Fruit fly (Drosophila melanogaster) whole organism, embryonic: Measurements from ENCODE around the gene Nph.

ENCODE experiments used
- Ada2b ChIP-seq: fragments of 200-800 bp; sonication (Bioruptor generic); IDR thresholded peaks from 2 replicates; pipeline ENCODE4 v1.3.6; 2022; ENCODE audit warnings: missing biosample characterization, missing genetic modification characterization
- Atf-2 ChIP-seq: fragments of 200-800 bp; sonication (Bioruptor generic); optimal IDR thresholded peaks from 2 replicates; lab custom pipeline; 2016; ENCODE audit warnings: missing biosample characterization, missing genetic modification characterization
- B-H2 ChIP-seq: fragments of 200-800 bp; sonication (Bioruptor generic); optimal IDR thresholded peaks from 2 replicates; lab custom pipeline; 2018; ENCODE audit warnings: missing biosample characterization, mild to moderate bottlenecking, missing genetic modification characterization
- Bgb ChIP-seq: fragments of 200-800 bp; sonication (Bioruptor generic); IDR thresholded peaks from 2 replicates; pipeline ENCODE4 v1.3.6; 2022; ENCODE audit warnings: missing biosample characterization, missing genetic modification characterization; ENCODE audit not compliant: partially characterized antibody
- CG10462 ChIP-seq: fragments of 200-800 bp; sonication (Bioruptor generic); optimal IDR thresholded peaks from 2 replicates; lab custom pipeline; 2016; ENCODE audit warnings: missing biosample characterization, missing genetic modification characterization
- CG12219 ChIP-seq: fragments of 200-800 bp; sonication (Bioruptor generic); optimal IDR thresholded peaks from 3 replicates; lab custom pipeline; 2018; ENCODE audit warnings: missing biosample characterization, mild to moderate bottlenecking, missing genetic modification characterization
- CG1529 ChIP-seq: fragments of 200-800 bp; sonication (Bioruptor generic); optimal IDR thresholded peaks from 3 replicates; lab custom pipeline; 2018; ENCODE audit warnings: missing biosample characterization, missing genetic modification characterization
- CG1602 ChIP-seq: fragments of 200-800 bp; sonication (Bioruptor generic); optimal IDR thresholded peaks from 3 replicates; lab custom pipeline; 2016; ENCODE audit warnings: missing biosample characterization, missing genetic modification characterization
- CG16779 ChIP-seq: fragments of 200-800 bp; sonication (Bioruptor generic); IDR thresholded peaks from 2 replicates; pipeline ENCODE4 v1.3.6; 2022; ENCODE audit warnings: missing biosample characterization, missing genetic modification characterization
- CG16863 ChIP-seq: fragments of 200-800 bp; sonication (Bioruptor generic); optimal IDR thresholded peaks from 3 replicates; lab custom pipeline; 2016; ENCODE audit warnings: missing biosample characterization, missing genetic modification characterization
- CG17361 ChIP-seq: fragments of 200-800 bp; sonication (Bioruptor generic); IDR thresholded peaks from 3 replicates; pipeline ENCODE4 v1.3.6; 2022; ENCODE audit warnings: missing biosample characterization, missing genetic modification characterization
- CG2120 ChIP-seq: fragments of 200-800 bp; sonication (Bioruptor generic); optimal IDR thresholded peaks from 3 replicates; lab custom pipeline; 2016; ENCODE audit warnings: missing biosample characterization, missing genetic modification characterization
- CG4730 ChIP-seq: fragments of 200-800 bp; sonication (Bioruptor generic); IDR thresholded peaks from 2 replicates; pipeline ENCODE4 v1.3.6; 2022; ENCODE audit warnings: missing biosample characterization, missing genetic modification characterization
- CG6683 ChIP-seq: fragments of 200-800 bp; sonication (Bioruptor generic); optimal IDR thresholded peaks from 2 replicates; lab custom pipeline; 2017; ENCODE audit warnings: missing biosample characterization, mild to moderate bottlenecking, missing genetic modification characterization, missing genetic modification reagents
- CG6791 ChIP-seq: fragments of 200-800 bp; sonication (Bioruptor generic); IDR thresholded peaks from 3 replicates; pipeline ENCODE4 v1.3.6; 2022; ENCODE audit warnings: missing biosample characterization, missing genetic modification characterization; ENCODE audit not compliant: partially characterized antibody
- CG6854 ChIP-seq: fragments of 200-800 bp; sonication (Bioruptor generic); optimal IDR thresholded peaks from 3 replicates; lab custom pipeline; 2017; ENCODE audit warnings: missing biosample characterization, mild to moderate bottlenecking, missing genetic modification characterization
- CG7556 ChIP-seq: fragments of 200-800 bp; sonication (Bioruptor generic); optimal IDR thresholded peaks from 2 replicates; lab custom pipeline; 2017; ENCODE audit warnings: missing biosample characterization, mild to moderate bottlenecking, missing genetic modification characterization
- CG8388 ChIP-seq: fragments of 200-800 bp; sonication (Bioruptor generic); optimal IDR thresholded peaks from 2 replicates; lab custom pipeline; 2019; ENCODE audit warnings: missing biosample characterization, mild to moderate bottlenecking, missing genetic modification characterization, moderate library complexity
- CG8478 ChIP-seq: fragments of >200 bp; optimal IDR thresholded peaks from 2 replicates; lab custom pipeline; 2018
- CG9437 ChIP-seq: fragments of 200-800 bp; sonication (Bioruptor generic); optimal IDR thresholded peaks from 2 replicates; lab custom pipeline; 2018; ENCODE audit warnings: missing biosample characterization, mild to moderate bottlenecking, missing genetic modification characterization
- CG9727 ChIP-seq: fragments of 200-800 bp; sonication (Bioruptor generic); optimal IDR thresholded peaks from 3 replicates; lab custom pipeline; 2017; ENCODE audit warnings: missing biosample characterization, mild to moderate bottlenecking, missing genetic modification characterization
- CG9876 ChIP-seq: fragments of 200-800 bp; sonication (Bioruptor generic); optimal IDR thresholded peaks from 2 replicates; lab custom pipeline; 2016; ENCODE audit warnings: missing biosample characterization, missing genetic modification characterization
- Ets65A ChIP-seq: fragments of 200-800 bp; sonication (Bioruptor generic); peaks from one replicate; lab custom pipeline; 2016; ENCODE audit warnings: missing biosample characterization, missing genetic modification characterization
- Gsc ChIP-seq: fragments of 200-800 bp; sonication (Bioruptor generic); IDR thresholded peaks from 2 replicates; pipeline ENCODE4 v1.3.6; 2022; ENCODE audit warnings: missing biosample characterization, missing genetic modification characterization
- Gug ChIP-seq: fragments of 200-800 bp; sonication (Bioruptor generic); IDR thresholded peaks from 4 replicates; pipeline ENCODE4 v1.3.6; 2022; ENCODE audit warnings: missing biosample characterization, missing genetic modification characterization
- Hr3 ChIP-seq: fragments of 200-800 bp; sonication (Bioruptor generic); optimal IDR thresholded peaks from 3 replicates; lab custom pipeline; 2016; ENCODE audit warnings: missing biosample characterization, missing genetic modification characterization
- MESR4 ChIP-seq: fragments of 200-800 bp; sonication (Bioruptor generic); optimal IDR thresholded peaks from 2 replicates; lab custom pipeline; 2018; ENCODE audit warnings: missing biosample characterization, mild to moderate bottlenecking, missing genetic modification characterization, moderate library complexity
- Mad ChIP-seq: fragments of 200-800 bp; sonication (Bioruptor generic); optimal IDR thresholded peaks from 2 replicates; lab custom pipeline; 2016; ENCODE audit warnings: missing biosample characterization, missing genetic modification characterization
- Mes4 ChIP-seq: fragments of 200-800 bp; sonication (Bioruptor generic); optimal IDR thresholded peaks from 2 replicates; lab custom pipeline; 2016; ENCODE audit warnings: missing biosample characterization, missing genetic modification characterization
- Nf-YB ChIP-seq: fragments of 200-800 bp; sonication (Bioruptor generic); optimal IDR thresholded peaks from 3 replicates; lab custom pipeline; 2019; ENCODE audit warnings: missing biosample characterization, mild to moderate bottlenecking, missing genetic modification characterization, moderate library complexity
- PHDP ChIP-seq: fragments of 200-800 bp; sonication (Bioruptor generic); optimal IDR thresholded peaks from 3 replicates; lab custom pipeline; 2018; ENCODE audit warnings: missing biosample characterization, mild to moderate bottlenecking, missing genetic modification characterization, moderate library complexity
- Ravus ChIP-seq: fragments of 200-800 bp; sonication (Bioruptor generic); IDR thresholded peaks from 2 replicates; pipeline ENCODE4 v1.3.6; 2022; ENCODE audit warnings: missing biosample characterization, missing genetic modification characterization
- Usf ChIP-seq: fragments of 200-800 bp; sonication (Bioruptor generic); optimal IDR thresholded peaks from 2 replicates; lab custom pipeline; 2017; ENCODE audit warnings: missing genotype, missing biosample characterization, missing genetic modification characterization
- amos ChIP-seq: fragments of 200-800 bp; sonication (Bioruptor generic); IDR thresholded peaks from 2 replicates; pipeline ENCODE4 v1.3.6; 2022; ENCODE audit warnings: missing biosample characterization, missing genetic modification characterization; ENCODE audit not compliant: partially characterized antibody
- chm ChIP-seq: fragments of 200-800 bp; sonication (Bioruptor generic); IDR thresholded peaks from 2 replicates; pipeline ENCODE4 v1.3.6; 2022; ENCODE audit warnings: missing biosample characterization, missing genetic modification characterization
- crc ChIP-seq: fragments of 200-800 bp; sonication (Bioruptor generic); optimal IDR thresholded peaks from 2 replicates; lab custom pipeline; 2016; ENCODE audit warnings: missing biosample characterization, missing genetic modification characterization
- dmrt11E ChIP-seq: fragments of 200-800 bp; sonication (Bioruptor generic); optimal IDR thresholded peaks from 3 replicates; lab custom pipeline; 2018; ENCODE audit warnings: missing biosample characterization, mild to moderate bottlenecking, missing genetic modification characterization, moderate library complexity
- eve ChIP-seq, 2 experiments: fragments of >200 bp; optimal IDR thresholded peaks; 2 replicates each; lab custom pipeline; 2017; ENCODE audit warnings: missing biosample characterization in 2 of 2, missing genetic modification characterization in 2 of 2
- fu2 ChIP-seq: fragments of 200-800 bp; sonication (Bioruptor generic); optimal IDR thresholded peaks from 2 replicates; lab custom pipeline; 2016; ENCODE audit warnings: missing biosample characterization, missing genetic modification characterization
- gcm ChIP-seq: fragments of 200-800 bp; sonication (Bioruptor generic); optimal IDR thresholded peaks from 2 replicates; lab custom pipeline; 2019; ENCODE audit warnings: missing biosample characterization, mild to moderate bottlenecking, missing genetic modification characterization, moderate library complexity
- nom ChIP-seq: fragments of 200-800 bp; sonication (Bioruptor generic); optimal IDR thresholded peaks from 2 replicates; lab custom pipeline; 2017; ENCODE audit warnings: missing biosample characterization, missing genetic modification characterization, mild to moderate bottlenecking, moderate library complexity, missing genetic modification reagents
- org-1 ChIP-seq: fragments of 200-800 bp; sonication (Bioruptor generic); optimal IDR thresholded peaks from 2 replicates; lab custom pipeline; 2017; ENCODE audit warnings: missing biosample characterization, missing genetic modification characterization
- peb ChIP-seq: fragments of 200-800 bp; sonication (Bioruptor generic); IDR thresholded peaks from 2 replicates; pipeline ENCODE4 v1.3.6; 2022; ENCODE audit warnings: missing biosample characterization, missing genetic modification characterization
- pnt ChIP-seq: fragments of 200-800 bp; sonication (Bioruptor generic); optimal IDR thresholded peaks from 3 replicates; lab custom pipeline; 2016; ENCODE audit warnings: missing biosample characterization, missing genetic modification characterization
- run ChIP-seq: fragments of 200-800 bp; sonication (Bioruptor generic); optimal IDR thresholded peaks from 3 replicates; lab custom pipeline; 2018; ENCODE audit warnings: missing biosample characterization, mild to moderate bottlenecking, missing genetic modification characterization
- sens ChIP-seq: fragments of 200-800 bp; sonication (Bioruptor generic); peaks from one replicate; lab custom pipeline; 2016; ENCODE audit warnings: missing biosample characterization, missing genetic modification characterization
- slou ChIP-seq: fragments of 200-800 bp; sonication (Bioruptor generic); optimal IDR thresholded peaks from 3 replicates; lab custom pipeline; 2016; ENCODE audit warnings: missing biosample characterization, missing genetic modification characterization
- sr ChIP-seq: fragments of 200-800 bp; sonication (Bioruptor generic); IDR thresholded peaks from 3 replicates; pipeline ENCODE4 v1.3.6; 2022; ENCODE audit warnings: missing biosample characterization, missing genetic modification characterization
- tll ChIP-seq, 2 experiments: fragments of 200-800 bp in 1 of 2; fragments of >200 bp in 1 of 2; sonication (Bioruptor generic) in 1 of 2; optimal IDR thresholded peaks; 2 replicates each; lab custom pipeline; 2017 to 2019; ENCODE audit warnings: missing biosample characterization in 2 of 2, missing genetic modification characterization in 2 of 2, mild to moderate bottlenecking in 1 of 2, moderate library complexity in 1 of 2
- vvl ChIP-seq: fragments of 200-800 bp; sonication (Bioruptor generic); IDR thresholded peaks from 2 replicates; pipeline ENCODE4 v1.3.6; 2022; ENCODE audit warnings: missing biosample characterization, missing genetic modification characterization
- zen2 ChIP-seq: fragments of 200-800 bp; sonication (Bioruptor generic); IDR thresholded peaks from 3 replicates; pipeline ENCODE4 v1.3.6; 2022; ENCODE audit warnings: missing biosample characterization, missing genetic modification characterization; ENCODE audit not compliant: partially characterized antibody

The Nph gene

DNA sequence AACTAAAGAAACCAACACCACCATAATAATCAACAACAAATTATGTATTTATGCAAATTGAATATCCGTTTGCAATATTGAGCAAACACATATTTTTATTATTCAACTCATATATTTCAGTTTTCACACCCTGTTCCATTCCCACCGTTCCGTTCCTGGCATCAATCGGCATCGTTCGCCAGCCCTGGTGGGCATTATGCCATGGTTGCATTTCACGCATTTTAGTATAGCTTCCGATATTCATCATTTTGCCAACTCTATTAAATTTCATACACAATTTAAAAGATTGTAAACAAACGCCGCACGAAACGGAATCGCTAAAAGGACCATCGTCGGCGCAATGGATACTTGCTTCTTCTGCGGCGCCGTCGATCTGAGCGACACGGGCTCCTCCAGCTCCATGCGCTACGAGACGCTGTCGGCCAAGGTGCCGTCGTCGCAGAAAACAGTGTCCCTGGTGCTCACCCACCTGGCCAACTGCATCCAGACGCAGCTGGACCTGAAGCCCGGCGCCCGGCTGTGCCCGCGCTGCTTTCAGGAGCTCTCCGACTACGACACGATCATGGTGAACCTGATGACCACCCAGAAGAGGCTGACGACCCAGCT is 38.6 kb upstream of the Nph start, which contains the start of gene Sry-delta (continued):
- TF ChIP-seq tll (GFP tag; optimal IDR thresholded peaks at IDR 0.05; lab: Kevin White, UChicago), result no peak
- TF ChIP-seq amos (GFP tag; lab: Robert Waterston, UW), result peak; percentile 81
- TF ChIP-seq run (tag; lab: Kevin White, UChicago), result no peak
- peak; percentile 53 for TF ChIP-seq CG7556
- peak; percentile 90 for TF ChIP-seq B-H2
- no peak for TF ChIP-seq CG1529 (GFP tag; lab: Kevin White, UChicago)
- no peak for TF ChIP-seq Usf (GFP tag; lab: Kevin White, UChicago)
- peak; percentile 56 for TF ChIP-seq CG8388 (GFP tag; lab: Kevin White, UChicago)
- peak; percentile 59 for TF ChIP-seq dmrt11E (tag; lab: Kevin White, UChicago)
- TF ChIP-seq fu2 (GFP tag; lab: Kevin White, UChicago), result peak; percentile 81
- no peak for TF ChIP-seq CG6854
- TF ChIP-seq CG17361 (GFP tag; lab: Robert Waterston, UW), result peak; percentile 71
- peak; percentile 64 for TF ChIP-seq crc (GFP tag; lab: Kevin White, UChicago)
- peak; percentile 50 for TF ChIP-seq CG6683 (GFP tag; lab: Kevin White, UChicago)
- TF ChIP-seq Ravus (GFP tag; lab: Robert Waterston, UW), result 0 out of 2 replicates have a peak, but pooled peaks have one; percentile 2
- TF ChIP-seq gcm, result peak; percentile 24
- no peak for TF ChIP-seq Gsc (GFP tag; lab: Robert Waterston, UW)
- TF ChIP-seq org-1 (GFP tag; lab: Kevin White, UChicago), result no peak
- TF ChIP-seq slou, result peak; percentile 68
- peak; percentile 92 for TF ChIP-seq CG9876 (GFP tag; lab: Kevin White, UChicago)
- peak; percentile 68 for TF ChIP-seq CG16779 (GFP tag; lab: Robert Waterston, UW)
- peak; percentile 93 for TF ChIP-seq CG2120 (GFP tag; lab: Kevin White, UChicago)
- peak; percentile 70 for TF ChIP-seq nom
- peak; percentile 58 for TF ChIP-seq Atf-2 (GFP tag; lab: Kevin White, UChicago)
- TF ChIP-seq CG12219 (GFP tag; lab: Kevin White, UChicago), result peak; percentile 23
- peak; percentile 78 for TF ChIP-seq CG9727
- TF ChIP-seq sens, result peak; percentile 96
- TF ChIP-seq Bgb (GFP tag; lab: Robert Waterston, UW), result peak; percentile 80
- peak; percentile 99 for TF ChIP-seq Ets65A (GFP tag; lab: Kevin White, UChicago)
- TF ChIP-seq Mes4 (GFP tag; lab: Kevin White, UChicago), result peak; percentile 61
- TF ChIP-seq CG8478, result no peak
- peak; percentile 72 for TF ChIP-seq PHDP
- TF ChIP-seq CG4730 (GFP tag; lab: Robert Waterston, UW), result peak; percentile 62
- TF ChIP-seq Nf-YB, result no peak
- TF ChIP-seq chm (GFP tag; lab: Robert Waterston, UW), result peak; percentile 87
- TF ChIP-seq CG16863, result peak; percentile 53
- no peak for TF ChIP-seq eve (GFP tag; optimal IDR thresholded peaks at IDR 0.05; lab: Kevin White, UChicago)
- TF ChIP-seq Ada2b (GFP tag; lab: Robert Waterston, UW), result peak; percentile 77
- TF ChIP-seq sr, result peak; percentile 59; the same call in 2 of the 3 replicates
- TF ChIP-seq MESR4 (GFP tag; lab: Kevin White, UChicago), result peak; percentile 95
- peak; percentile 68 for TF ChIP-seq Hr3 (GFP tag; lab: Kevin White, UChicago)
- TF ChIP-seq Mad (GFP tag; lab: Kevin White, UChicago), result peak; percentile 73
- peak; percentile 86 for TF ChIP-seq pnt (GFP tag; lab: Kevin White, UChicago)
- peak; percentile 76 for TF ChIP-seq CG6791 (GFP tag; lab: Robert Waterston, UW)
- TF ChIP-seq peb (GFP tag; lab: Robert Waterston, UW), result peak; percentile 46; the same call in 1 of the 2 replicates
- TF ChIP-seq zen2, result no peak; the same call in 2 of the 3 replicates
- peak; percentile 90 for TF ChIP-seq vvl (GFP tag; lab: Robert Waterston, UW)
- TF ChIP-seq Gug, result peak; percentile 87; the same call in 3 of the 4 replicates
- TF ChIP-seq CG1602 (GFP tag; lab: Kevin White, UChicago), result peak; percentile 74
- peak; percentile 67 for TF ChIP-seq CG10462
- TF ChIP-seq CG9437 (GFP tag; lab: Kevin White, UChicago), result no peak
